Worm (Caenorhabditis elegans) whole organism, midembryonic: Measurements from ENCODE around the gene ulp-4.

Source experiments
- T22C8.4 ChIP-seq: fragments of 200-800 bp; sonication (Bioruptor generic); IDR thresholded peaks from 2 replicates; pipeline ENCODE4 v1.3.6; 2022; ENCODE audit warnings: missing genetic modification characterization, missing compliant biosample characterization
- flt-1 ChIP-seq: fragments of 200-800 bp; sonication (Bioruptor generic); IDR thresholded peaks from 2 replicates; pipeline ENCODE4 v1.3.6; 2022; ENCODE audit warnings: missing genetic modification characterization, missing compliant biosample characterization
- med-1 ChIP-seq: sonication (generic microtip); optimal IDR thresholded peaks from 2 replicates; lab custom pipeline; 2017; ENCODE audit warnings: missing genetic modification characterization, mild to moderate bottlenecking, missing compliant biosample characterization, antibody characterized with exemption, missing genetic modification reagents; ENCODE audit not compliant: insufficient read depth
- tab-1 ChIP-seq: fragments of 200-800 bp; sonication (Bioruptor generic); IDR thresholded peaks from 2 replicates; pipeline ENCODE4 v1.3.6; 2022; ENCODE audit warnings: missing genetic modification characterization, missing compliant biosample characterization
- ztf-23 ChIP-seq: fragments of 200-800 bp; sonication (Bioruptor generic); IDR thresholded peaks from 2 replicates; pipeline ENCODE4 v1.3.6; 2022; ENCODE audit warnings: missing genetic modification reagents, missing genetic modification characterization, missing compliant biosample characterization
- ztf-29 ChIP-seq: fragments of 200-800 bp; sonication (Bioruptor generic); IDR thresholded peaks from 2 replicates; pipeline ENCODE4 v1.3.6; 2022; ENCODE audit warnings: missing genetic modification reagents, missing genetic modification characterization, missing compliant biosample characterization

ce11 chrII:8143278-8143931 is 13.6 kb downstream of the ulp-4 start, which contains the start of the genes ints-11 and rpl-10:
- TF ChIP-seq ztf-29 (GFP tag; lab: Robert Waterston, UW) = no peak
- no peak for TF ChIP-seq med-1 (GFP tag; lab: Kevin White, UChicago)
- no peak for TF ChIP-seq ztf-23 (GFP tag; lab: Robert Waterston, UW)
- TF ChIP-seq T22C8.4 (GFP tag; lab: Robert Waterston, UW) = no peak
- TF ChIP-seq tab-1 (GFP tag; lab: Robert Waterston, UW) = no peak
- TF ChIP-seq flt-1 = no peak
